Worm (Caenorhabditis elegans) whole organism, early embryonic: ENCODE measurements around the gene F38B6.7.

Source experiments
- B0310.2 ChIP-seq: sonication (generic microtip); optimal IDR thresholded peaks from 2 replicates; lab custom pipeline; 2016; ENCODE audit warnings: mild to moderate bottlenecking, missing genetic modification characterization, missing compliant biosample characterization
- F13C5.2 ChIP-seq: sonication (generic microtip); optimal IDR thresholded peaks from 2 replicates; lab custom pipeline; 2017; ENCODE audit warnings: mild to moderate bottlenecking, missing genetic modification characterization, inconsistent platforms, missing compliant biosample characterization
- aly-1 ChIP-seq: sonication (generic microtip); optimal IDR thresholded peaks from 2 replicates; lab custom pipeline; 2016; ENCODE audit warnings: missing genetic modification characterization, missing compliant biosample characterization
- ama-1 ChIP-seq: fragments of 150-350 bp; optimal IDR thresholded peaks from 2 replicates; lab custom pipeline; 2014
- ceh-13 ChIP-seq: fragments of 200-800 bp; sonication (Bioruptor generic); optimal IDR thresholded peaks from 2 replicates; lab custom pipeline; 2018; ENCODE audit warnings: mild to moderate bottlenecking, missing genetic modification characterization, missing compliant biosample characterization
- ceh-36 ChIP-seq: sonication (generic microtip); optimal IDR thresholded peaks from 2 replicates; lab custom pipeline; 2016; ENCODE audit warnings: missing genetic modification characterization, inconsistent platforms, missing compliant biosample characterization
- ets-7 ChIP-seq: sonication (generic microtip); optimal IDR thresholded peaks from 2 replicates; lab custom pipeline; 2016; ENCODE audit warnings: missing genotype, missing genetic modification characterization, missing compliant biosample characterization
- flt-1 ChIP-seq: fragments of 200-800 bp; sonication (Bioruptor generic); IDR thresholded peaks from 2 replicates; pipeline ENCODE4 v1.3.6; 2022; ENCODE audit warnings: missing genetic modification characterization, missing compliant biosample characterization
- hmbx-1 ChIP-seq: sonication (generic microtip); optimal IDR thresholded peaks from 2 replicates; lab custom pipeline; 2016; ENCODE audit warnings: mild to moderate bottlenecking, missing genetic modification characterization, missing compliant biosample characterization
- hmg-4 ChIP-seq: fragments of 200-800 bp; sonication (Bioruptor generic); optimal IDR thresholded peaks from 2 replicates; lab custom pipeline; 2018; ENCODE audit warnings: mild to moderate bottlenecking, missing genetic modification characterization, missing compliant biosample characterization
- hnd-1 ChIP-seq: sonication (generic microtip); optimal IDR thresholded peaks from 2 replicates; lab custom pipeline; 2016; ENCODE audit warnings: missing genetic modification characterization, missing compliant biosample characterization
- pes-1 ChIP-seq: fragments of 200-800 bp; sonication (Bioruptor generic); IDR thresholded peaks from 2 replicates; pipeline ENCODE4 v1.3.6; 2022; ENCODE audit warnings: missing genetic modification reagents, missing genetic modification characterization, missing compliant biosample characterization
- scrt-1 ChIP-seq: fragments of 200-800 bp; sonication (Bioruptor generic); IDR thresholded peaks from 2 replicates; pipeline ENCODE4 v1.3.6; 2022; ENCODE audit warnings: missing genetic modification characterization, missing compliant biosample characterization
- sea-1 ChIP-seq: fragments of 200-800 bp; sonication (Bioruptor generic); conservative IDR thresholded peaks from 2 replicates; pipeline ENCODE4 v1.3.6; 2022; ENCODE audit warnings: missing genetic modification characterization, missing compliant biosample characterization
- tbx-11 ChIP-seq: fragments of 200-800 bp; sonication (Bioruptor generic); IDR thresholded peaks from 2 replicates; pipeline ENCODE4 v1.3.6; 2022; ENCODE audit warnings: missing genetic modification characterization, missing compliant biosample characterization
- tbx-37 ChIP-seq: fragments of 200-800 bp; sonication (Bioruptor generic); conservative IDR thresholded peaks from 2 replicates; pipeline ENCODE4 v1.3.6; 2022; ENCODE audit warnings: missing genetic modification reagents, missing genetic modification characterization, missing compliant biosample characterization
- tra-4 ChIP-seq: sonication (generic microtip); optimal IDR thresholded peaks from 2 replicates; lab custom pipeline; 2017; ENCODE audit warnings: missing genetic modification characterization, missing compliant biosample characterization

Gene F38B6.7

ce11 chrX:6663780-6664437 lies 34.3 kb downstream of the F38B6.7 start:
- TF ChIP-seq ama-1 (lab: Kevin White, UChicago) = no peak
- TF ChIP-seq ceh-36 (tag; lab: Kevin White, UChicago) = no peak
- TF ChIP-seq ets-7 = no peak
- no peak for TF ChIP-seq F13C5.2 (tag; lab: Kevin White, UChicago)
- no peak for TF ChIP-seq scrt-1
- no peak for TF ChIP-seq ceh-13 (GFP tag; lab: Kevin White, UChicago)
- no peak for TF ChIP-seq hmg-4 (GFP tag; lab: Kevin White, UChicago)
- no peak for TF ChIP-seq tra-4 (tag; lab: Kevin White, UChicago)
- TF ChIP-seq hmbx-1 = no peak
- no peak for TF ChIP-seq tbx-11 (GFP tag; lab: Robert Waterston, UW)
- TF ChIP-seq pes-1 = no peak
- no peak for TF ChIP-seq tbx-37 (GFP tag; lab: Robert Waterston, UW)
- TF ChIP-seq sea-1 = no peak
- TF ChIP-seq B0310.2 (tag; lab: Kevin White, UChicago) = no peak
- no peak for TF ChIP-seq flt-1 (GFP tag; lab: Robert Waterston, UW)
- TF ChIP-seq aly-1 (tag; lab: Kevin White, UChicago) = no peak

- TF ChIP-seq ama-1 (lab: Kevin White, UChicago) (no peak), hnd-1 (tag; lab: Kevin White, UChicago) (no peak), tra-4 (tag; lab: Kevin White, UChicago) (no peak), sea-1 (no peak), ets-7 (no peak), scrt-1 (no peak)
These were observed 35.9 kb downstream of the F38B6.7 start for ce11 chrX:6662267-6662666.

ce11 chrX:6656770-6657169 lies 41.4 kb downstream of the F38B6.7 start:
- TF ChIP-seq sea-1 (no peak), tbx-11 (GFP tag; lab: Robert Waterston, UW) (no peak), tra-4 (tag; lab: Kevin White, UChicago) (no peak), flt-1 (GFP tag; lab: Robert Waterston, UW) (no peak), B0310.2 (tag; lab: Kevin White, UChicago) (no peak)

ce11 chrX:6656251-6656650 lies 41.9 kb downstream of the F38B6.7 start:
- TF ChIP-seq aly-1 (tag; lab: Kevin White, UChicago) (no peak), hmg-4 (GFP tag; lab: Kevin White, UChicago) (no peak), hnd-1 (tag; lab: Kevin White, UChicago) (no peak), hmbx-1 (no peak), ceh-36 (tag; lab: Kevin White, UChicago) (no peak), scrt-1 (no peak), tbx-11 (GFP tag; lab: Robert Waterston, UW) (no peak), tbx-37 (GFP tag; lab: Robert Waterston, UW) (no peak), pes-1 (no peak), flt-1 (GFP tag; lab: Robert Waterston, UW) (no peak), ceh-13 (GFP tag; lab: Kevin White, UChicago) (no peak), F13C5.2 (tag; lab: Kevin White, UChicago) (no peak), B0310.2 (tag; lab: Kevin White, UChicago) (no peak), tra-4 (tag; lab: Kevin White, UChicago) (no peak)

ce11 chrX:6655163-6655562 lies 43.0 kb downstream of the F38B6.7 start, which contains the start of gene nhr-173:
nhr-173 (plus strand) TSS chrX:6655528.
- TF ChIP-seq hnd-1 (tag; lab: Kevin White, UChicago) = no peak
- no peak for TF ChIP-seq B0310.2 (tag; lab: Kevin White, UChicago)

ce11 chrX:6654139-6654538 lies 44.0 kb downstream of the F38B6.7 start:
- TF ChIP-seq B0310.2 (tag; lab: Kevin White, UChicago) = no peak
- TF ChIP-seq hmg-4 (GFP tag; lab: Kevin White, UChicago) = no peak
- TF ChIP-seq hmbx-1 = no peak
- TF ChIP-seq tra-4 (tag; lab: Kevin White, UChicago) = no peak
- TF ChIP-seq ama-1 (lab: Kevin White, UChicago) = no peak
- TF ChIP-seq pes-1 = no peak
- TF ChIP-seq tbx-11 (GFP tag; lab: Robert Waterston, UW) = no peak
- no peak for TF ChIP-seq tbx-37 (GFP tag; lab: Robert Waterston, UW)
- TF ChIP-seq sea-1 = no peak

- TF ChIP-seq tbx-37 (GFP tag; lab: Robert Waterston, UW) (no peak), sea-1 (no peak), hmbx-1 (no peak), hmg-4 (GFP tag; lab: Kevin White, UChicago) (no peak), flt-1 (GFP tag; lab: Robert Waterston, UW) (no peak), tbx-11 (GFP tag; lab: Robert Waterston, UW) (no peak), F13C5.2 (tag; lab: Kevin White, UChicago) (no peak), ets-7 (no peak), scrt-1 (no peak), ceh-36 (tag; lab: Kevin White, UChicago) (no peak), aly-1 (tag; lab: Kevin White, UChicago) (no peak), hnd-1 (tag; lab: Kevin White, UChicago) (no peak), B0310.2 (tag; lab: Kevin White, UChicago) (no peak), ama-1 (lab: Kevin White, UChicago) (no peak), ceh-13 (GFP tag; lab: Kevin White, UChicago) (no peak)
These were observed 45.0 kb downstream of the F38B6.7 start for ce11 chrX:6653173-6653572.

ce11 chrX:6649573-6649972 lies 48.6 kb downstream of the F38B6.7 start:
- TF ChIP-seq hmg-4 (GFP tag; lab: Kevin White, UChicago) = no peak
- TF ChIP-seq ama-1 (lab: Kevin White, UChicago) = no peak
- no peak for TF ChIP-seq aly-1 (tag; lab: Kevin White, UChicago)
- TF ChIP-seq sea-1 = no peak
- no peak for TF ChIP-seq ets-7
- TF ChIP-seq ceh-36 (tag; lab: Kevin White, UChicago) = no peak
- TF ChIP-seq tbx-37 (GFP tag; lab: Robert Waterston, UW) = no peak
- no peak for TF ChIP-seq hnd-1 (tag; lab: Kevin White, UChicago)
- TF ChIP-seq hmbx-1 = no peak
- TF ChIP-seq scrt-1 = no peak
- no peak for TF ChIP-seq B0310.2 (tag; lab: Kevin White, UChicago)
- no peak for TF ChIP-seq pes-1
- TF ChIP-seq tbx-11 (GFP tag; lab: Robert Waterston, UW) = no peak
- no peak for TF ChIP-seq flt-1 (GFP tag; lab: Robert Waterston, UW)
- TF ChIP-seq tra-4 (tag; lab: Kevin White, UChicago) = no peak
